Fruit fly (Drosophila melanogaster) whole organism, adult: ENCODE data around the gene CG8500.

Source experiments
- CG14711 ChIP-seq: fragments of 200-800 bp; sonication (Bioruptor generic); optimal IDR thresholded peaks from 2 replicates; lab custom pipeline; 2018; ENCODE audit warnings: missing biosample characterization, mild to moderate bottlenecking, missing genetic modification characterization, moderate library complexity
- CG33017 ChIP-seq: fragments of 200-800 bp; sonication (Bioruptor generic); optimal IDR thresholded peaks from 2 replicates; lab custom pipeline; 2018; ENCODE audit warnings: missing biosample characterization, mild to moderate bottlenecking, missing genetic modification characterization, moderate library complexity
- CG5204 ChIP-seq: fragments of 200-800 bp; sonication (Bioruptor generic); optimal IDR thresholded peaks from 2 replicates; lab custom pipeline; 2016; ENCODE audit warnings: missing biosample characterization, missing genetic modification characterization
- CG7045 ChIP-seq: fragments of 200-800 bp; sonication (Bioruptor generic); optimal IDR thresholded peaks from 2 replicates; lab custom pipeline; 2017; ENCODE audit warnings: missing biosample characterization, mild to moderate bottlenecking, missing genetic modification characterization
- CG7101 ChIP-seq: fragments of 200-800 bp; sonication (Bioruptor generic); optimal IDR thresholded peaks from 2 replicates; lab custom pipeline; 2018; ENCODE audit warnings: missing biosample characterization, mild to moderate bottlenecking, missing genetic modification characterization, moderate library complexity
- Hr96 ChIP-seq: fragments of 200-800 bp; sonication (Bioruptor generic); optimal IDR thresholded peaks from 2 replicates; lab custom pipeline; 2016; ENCODE audit warnings: missing biosample characterization, missing genetic modification characterization
- Mnt ChIP-seq: fragments of 200-800 bp; sonication (Bioruptor generic); optimal IDR thresholded peaks from 2 replicates; lab custom pipeline; 2016; ENCODE audit warnings: missing biosample characterization, mild to moderate bottlenecking, missing genetic modification characterization
- bab1 ChIP-seq: fragments of 200-800 bp; sonication (Bioruptor generic); optimal IDR thresholded peaks from 3 replicates; lab custom pipeline; 2019; ENCODE audit warnings: missing biosample characterization, mild to moderate bottlenecking, missing genetic modification characterization, moderate library complexity
- cic ChIP-seq: fragments of 200-800 bp; sonication (Bioruptor generic); optimal IDR thresholded peaks from 2 replicates; lab custom pipeline; 2017; ENCODE audit warnings: missing biosample characterization, mild to moderate bottlenecking, missing genetic modification characterization, moderate library complexity
- kay ChIP-seq: fragments of 200-800 bp; sonication (Bioruptor generic); peaks from one replicate; lab custom pipeline; 2016; ENCODE audit warnings: missing biosample characterization, missing genetic modification characterization, borderline replicate concordance
- ovo ChIP-seq: fragments of 200-800 bp; sonication (Bioruptor generic); optimal IDR thresholded peaks from 2 replicates; lab custom pipeline; 2016; ENCODE audit warnings: missing biosample characterization, missing genetic modification characterization
- pad ChIP-seq: fragments of 200-800 bp; sonication (Bioruptor generic); optimal IDR thresholded peaks from 3 replicates; lab custom pipeline; 2017; ENCODE audit warnings: missing biosample characterization, missing genetic modification characterization, mild to moderate bottlenecking, moderate library complexity, missing genetic modification reagents
- tj ChIP-seq: fragments of 200-800 bp; sonication (Bioruptor generic); optimal IDR thresholded peaks from 3 replicates; lab custom pipeline; 2017; ENCODE audit warnings: missing biosample characterization, mild to moderate bottlenecking, missing genetic modification characterization, moderate library complexity
- toe ChIP-seq: fragments of 200-800 bp; sonication (Bioruptor generic); optimal IDR thresholded peaks from 2 replicates; lab custom pipeline; 2016; ENCODE audit warnings: missing biosample characterization, missing genetic modification characterization

dm6 chr3R:9756187-9756586, 28.3 kb upstream of the CG8500 start, which contains the start of the genes Alg12 and Rpt3R:
- TF ChIP-seq Mnt (GFP tag; lab: Kevin White, UChicago): no peak
- no peak for TF ChIP-seq CG7045 (GFP tag; lab: Kevin White, UChicago)
- TF ChIP-seq CG14711 (tag; lab: Kevin White, UChicago): peak; percentile 71
- no peak for TF ChIP-seq CG5204 (GFP tag; lab: Kevin White, UChicago)
- TF ChIP-seq cic (GFP tag; lab: Kevin White, UChicago): no peak
- no peak for TF ChIP-seq ovo (GFP tag; lab: Kevin White, UChicago)
- no peak for TF ChIP-seq pad (GFP tag; lab: Kevin White, UChicago)
- no peak for TF ChIP-seq tj (GFP tag; lab: Kevin White, UChicago)
- no peak for TF ChIP-seq CG7101 (tag; lab: Kevin White, UChicago)
- TF ChIP-seq CG33017 (tag; lab: Kevin White, UChicago): no peak
- TF ChIP-seq toe (GFP tag; lab: Kevin White, UChicago): no peak
- peak; percentile 21 for TF ChIP-seq bab1
- no peak for TF ChIP-seq kay
- no peak for TF ChIP-seq Hr96 (GFP tag; lab: Kevin White, UChicago)
